Fruit fly (Drosophila melanogaster) whole organism, embryonic: ENCODE measurements around the gene CG17650.

Experiments
- ATbp ChIP-seq: fragments of 200-800 bp; sonication (Bioruptor generic); optimal IDR thresholded peaks from 2 replicates; lab custom pipeline; 2017; ENCODE audit warnings: missing biosample characterization, mild to moderate bottlenecking, missing genetic modification characterization, missing genetic modification reagents
- B-H1 ChIP-seq: fragments of 200-800 bp; sonication (Bioruptor generic); IDR thresholded peaks from 3 replicates; pipeline ENCODE4 v1.3.6; 2022; ENCODE audit warnings: missing biosample characterization, missing genetic modification characterization
- BtbVII ChIP-seq: fragments of 200-800 bp; sonication (Bioruptor generic); optimal IDR thresholded peaks from 3 replicates; lab custom pipeline; 2017; ENCODE audit warnings: missing biosample characterization, mild to moderate bottlenecking, missing genetic modification characterization
- CG10147 ChIP-seq: fragments of 200-800 bp; sonication (Bioruptor generic); optimal IDR thresholded peaks from 2 replicates; lab custom pipeline; 2019; ENCODE audit warnings: missing biosample characterization, mild to moderate bottlenecking, missing genetic modification characterization, moderate library complexity
- CG1024 ChIP-seq: fragments of 200-800 bp; sonication (Bioruptor generic); IDR thresholded peaks from 2 replicates; pipeline ENCODE4 v1.3.6; 2022; ENCODE audit warnings: missing biosample characterization, missing genetic modification characterization
- CG10959 ChIP-seq: fragments of 200-800 bp; sonication (Bioruptor generic); IDR thresholded peaks from 2 replicates; pipeline ENCODE4 v1.3.6; 2022; ENCODE audit warnings: missing biosample characterization, missing genetic modification characterization
- CG12659 ChIP-seq: fragments of 200-800 bp; sonication (Bioruptor generic); optimal IDR thresholded peaks from 3 replicates; lab custom pipeline; 2017; ENCODE audit warnings: mild to moderate bottlenecking, missing biosample characterization, missing genetic modification reagents, missing genetic modification characterization
- CG14667 ChIP-seq: fragments of 200-800 bp; sonication (Bioruptor generic); IDR thresholded peaks from 2 replicates; pipeline ENCODE4 v1.3.6; 2022; ENCODE audit warnings: missing biosample characterization, missing genetic modification characterization
- CG14710 ChIP-seq: fragments of 200-800 bp; sonication (Bioruptor generic); optimal IDR thresholded peaks from 3 replicates; lab custom pipeline; 2019; ENCODE audit warnings: missing biosample characterization, mild to moderate bottlenecking, missing genetic modification characterization, moderate library complexity
- CG15269 ChIP-seq: fragments of 200-800 bp; sonication (Bioruptor generic); optimal IDR thresholded peaks from 2 replicates; lab custom pipeline; 2018; ENCODE audit warnings: missing biosample characterization, mild to moderate bottlenecking, missing genetic modification characterization, moderate library complexity
- CG15601 ChIP-seq: fragments of 200-800 bp; sonication (Bioruptor generic); optimal IDR thresholded peaks from 3 replicates; lab custom pipeline; 2019; ENCODE audit warnings: missing biosample characterization, mild to moderate bottlenecking, missing genetic modification characterization, moderate library complexity
- CG1602 ChIP-seq: fragments of 200-800 bp; sonication (Bioruptor generic); optimal IDR thresholded peaks from 3 replicates; lab custom pipeline; 2016; ENCODE audit warnings: missing biosample characterization, missing genetic modification characterization
- CG1647 ChIP-seq: fragments of 200-800 bp; sonication (Bioruptor generic); optimal IDR thresholded peaks from 3 replicates; lab custom pipeline; 2016; ENCODE audit warnings: missing biosample characterization, missing genetic modification characterization
- CG2202 ChIP-seq: fragments of 200-800 bp; sonication (Bioruptor generic); optimal IDR thresholded peaks from 2 replicates; lab custom pipeline; 2018; ENCODE audit warnings: missing biosample characterization, mild to moderate bottlenecking, missing genetic modification characterization
- CG2889 ChIP-seq: fragments of 200-800 bp; sonication (Bioruptor generic); IDR thresholded peaks from 3 replicates; pipeline ENCODE4 v1.3.6; 2022; ENCODE audit warnings: missing biosample characterization, missing genetic modification characterization
- CG30431 ChIP-seq: fragments of 200-800 bp; sonication (Bioruptor generic); optimal IDR thresholded peaks from 2 replicates; lab custom pipeline; 2017; ENCODE audit warnings: missing biosample characterization, missing genetic modification characterization
- CG3281 ChIP-seq: fragments of 200-800 bp; sonication (Bioruptor generic); optimal IDR thresholded peaks from 3 replicates; lab custom pipeline; 2017; ENCODE audit warnings: missing biosample characterization, mild to moderate bottlenecking, missing genetic modification characterization
- CG33557 ChIP-seq: fragments of 200-800 bp; sonication (Bioruptor generic); optimal IDR thresholded peaks from 2 replicates; lab custom pipeline; 2019; ENCODE audit warnings: missing biosample characterization, mild to moderate bottlenecking, missing genetic modification characterization, moderate library complexity
- CG4707 ChIP-seq: fragments of 200-800 bp; sonication (Bioruptor generic); optimal IDR thresholded peaks from 2 replicates; lab custom pipeline; 2018; ENCODE audit warnings: missing biosample characterization, mild to moderate bottlenecking, missing genetic modification characterization, moderate library complexity
- CG6683 ChIP-seq: fragments of 200-800 bp; sonication (Bioruptor generic); optimal IDR thresholded peaks from 2 replicates; lab custom pipeline; 2017; ENCODE audit warnings: missing biosample characterization, mild to moderate bottlenecking, missing genetic modification characterization, missing genetic modification reagents
- CG6689 ChIP-seq: fragments of 200-800 bp; sonication (Bioruptor generic); IDR thresholded peaks from 2 replicates; pipeline ENCODE4 v1.3.6; 2022; ENCODE audit warnings: missing biosample characterization, missing genetic modification characterization
- CG8089 ChIP-seq: fragments of 200-800 bp; sonication (Bioruptor generic); optimal IDR thresholded peaks from 3 replicates; lab custom pipeline; 2016; ENCODE audit warnings: missing biosample characterization, missing genetic modification characterization
- CTCF ChIP-seq: fragments of 200-800 bp; sonication (Bioruptor generic); optimal IDR thresholded peaks from 2 replicates; lab custom pipeline; 2017; ENCODE audit warnings: missing biosample characterization, mild to moderate bottlenecking, missing genetic modification characterization, moderate library complexity
- Doc2 ChIP-seq: fragments of 200-800 bp; sonication (Bioruptor generic); IDR thresholded peaks from 2 replicates; pipeline ENCODE4 v1.3.6; 2022; ENCODE audit warnings: missing biosample characterization, missing genetic modification characterization
- ERR ChIP-seq: fragments of 200-800 bp; sonication (Bioruptor generic); optimal IDR thresholded peaks from 2 replicates; lab custom pipeline; 2016; ENCODE audit warnings: missing biosample characterization, missing genetic modification characterization
- Gsc ChIP-seq: fragments of 200-800 bp; sonication (Bioruptor generic); IDR thresholded peaks from 2 replicates; pipeline ENCODE4 v1.3.6; 2022; ENCODE audit warnings: missing biosample characterization, missing genetic modification characterization
- Lhr ChIP-seq: fragments of 200-800 bp; sonication (Bioruptor generic); optimal IDR thresholded peaks from 3 replicates; lab custom pipeline; 2017; ENCODE audit warnings: mild to moderate bottlenecking, missing biosample characterization, missing genetic modification reagents, missing genetic modification characterization
- Sox100B ChIP-seq: fragments of 200-800 bp; sonication (Bioruptor generic); optimal IDR thresholded peaks from 3 replicates; lab custom pipeline; 2018; ENCODE audit warnings: missing biosample characterization, mild to moderate bottlenecking, missing genetic modification characterization
- Trl ChIP-seq, 3 experiments: fragments of >200 bp in 2 of 3; fragments of 200-800 bp in 1 of 3; sonication (Bioruptor generic) in 1 of 3; optimal IDR thresholded peaks; 2 replicates in 1 of 3; 3 replicates in 2 of 3; lab custom pipeline; 2016 to 2017; ENCODE audit warnings: missing biosample characterization in 1 of 3, missing genetic modification characterization in 1 of 3
- ash1 ChIP-seq: fragments of 200-800 bp; sonication (Bioruptor generic); optimal IDR thresholded peaks from 2 replicates; lab custom pipeline; 2018; ENCODE audit warnings: missing biosample characterization, mild to moderate bottlenecking, missing genetic modification characterization
- bab2 ChIP-seq: fragments of 200-800 bp; sonication (Bioruptor generic); optimal IDR thresholded peaks from 2 replicates; lab custom pipeline; 2016; ENCODE audit warnings: missing biosample characterization, missing genetic modification characterization
- bcd ChIP-seq: fragments of 200-800 bp; sonication (Bioruptor generic); optimal IDR thresholded peaks from 2 replicates; lab custom pipeline; 2017; ENCODE audit warnings: missing biosample characterization, mild to moderate bottlenecking, missing genetic modification characterization
- caup ChIP-seq: fragments of 200-800 bp; sonication (Bioruptor generic); optimal IDR thresholded peaks from 3 replicates; lab custom pipeline; 2017; ENCODE audit warnings: missing biosample characterization, mild to moderate bottlenecking, missing genetic modification characterization, moderate library complexity; ENCODE audit not compliant: severe bottlenecking
- dmrt99B ChIP-seq: fragments of 200-800 bp; sonication (Bioruptor generic); optimal IDR thresholded peaks from 2 replicates; lab custom pipeline; 2018; ENCODE audit warnings: missing biosample characterization, mild to moderate bottlenecking, missing genetic modification characterization, moderate library complexity
- emc ChIP-seq: fragments of 200-800 bp; sonication (Bioruptor generic); optimal IDR thresholded peaks from 2 replicates; lab custom pipeline; 2016; ENCODE audit warnings: missing biosample characterization, missing genetic modification characterization
- esg ChIP-seq: fragments of 200-800 bp; sonication (Bioruptor generic); conservative IDR thresholded peaks from 2 replicates; pipeline ENCODE4 v1.3.6; 2022; ENCODE audit warnings: missing biosample characterization, missing genetic modification characterization
- gcm2 ChIP-seq: fragments of 200-800 bp; sonication (Bioruptor generic); optimal IDR thresholded peaks from 2 replicates; lab custom pipeline; 2016; ENCODE audit warnings: missing biosample characterization, missing genetic modification characterization
- kni ChIP-seq: fragments of 200-800 bp; sonication (Bioruptor generic); optimal IDR thresholded peaks from 3 replicates; lab custom pipeline; 2017; ENCODE audit warnings: mild to moderate bottlenecking, missing biosample characterization, missing genetic modification reagents, missing genetic modification characterization
- lmd ChIP-seq: fragments of 200-800 bp; sonication (Bioruptor generic); IDR thresholded peaks from 2 replicates; pipeline ENCODE4 v1.3.6; 2022; ENCODE audit warnings: missing biosample characterization, missing genetic modification characterization
- nerfin-1 ChIP-seq: fragments of 200-800 bp; sonication (Bioruptor generic); optimal IDR thresholded peaks from 3 replicates; lab custom pipeline; 2019; ENCODE audit warnings: missing biosample characterization, mild to moderate bottlenecking, missing genetic modification characterization, moderate library complexity
- prd ChIP-seq, 3 experiments: fragments of >200 bp in 2 of 3; fragments of 200-800 bp in 1 of 3; sonication (Bioruptor generic) in 1 of 3; optimal IDR thresholded peaks in 2 of 3; IDR thresholded peaks in 1 of 3; 2 replicates in 2 of 3; 3 replicates in 1 of 3; pipeline versions ENCODE4 v1.3.6 to Lab custom; 2017 to 2022; ENCODE audit warnings: missing biosample characterization in 1 of 3, missing genetic modification characterization in 1 of 3
- rib ChIP-seq: fragments of 200-800 bp; sonication (Bioruptor generic); IDR thresholded peaks from 2 replicates; pipeline ENCODE4 v1.3.6; 2022; ENCODE audit warnings: missing biosample characterization, missing genetic modification characterization
- sc ChIP-seq, 3 experiments: fragments of >200 bp in 2 of 3; fragments of 200-800 bp in 1 of 3; sonication (Bioruptor generic) in 1 of 3; optimal IDR thresholded peaks; 2 replicates in 2 of 3; 3 replicates in 1 of 3; lab custom pipeline; 2017; ENCODE audit warnings: mild to moderate bottlenecking in 1 of 3, missing biosample characterization in 1 of 3, missing genetic modification characterization in 1 of 3, missing genetic modification reagents in 1 of 3
- sd ChIP-seq: fragments of 200-800 bp; sonication (Bioruptor generic); optimal IDR thresholded peaks from 3 replicates; lab custom pipeline; 2018; ENCODE audit warnings: missing biosample characterization, mild to moderate bottlenecking, missing genetic modification characterization, moderate library complexity
- slou ChIP-seq: fragments of 200-800 bp; sonication (Bioruptor generic); optimal IDR thresholded peaks from 3 replicates; lab custom pipeline; 2016; ENCODE audit warnings: missing biosample characterization, missing genetic modification characterization
- sug ChIP-seq: fragments of 200-800 bp; optimal IDR thresholded peaks from 2 replicates; lab custom pipeline; 2019; ENCODE audit warnings: missing biosample characterization, mild to moderate bottlenecking, missing genetic modification characterization, moderate library complexity
- tx ChIP-seq: fragments of 200-800 bp; sonication (Bioruptor generic); optimal IDR thresholded peaks from 2 replicates; lab custom pipeline; 2016; ENCODE audit warnings: missing biosample characterization, missing genetic modification characterization

The CG17650 gene

DNA sequence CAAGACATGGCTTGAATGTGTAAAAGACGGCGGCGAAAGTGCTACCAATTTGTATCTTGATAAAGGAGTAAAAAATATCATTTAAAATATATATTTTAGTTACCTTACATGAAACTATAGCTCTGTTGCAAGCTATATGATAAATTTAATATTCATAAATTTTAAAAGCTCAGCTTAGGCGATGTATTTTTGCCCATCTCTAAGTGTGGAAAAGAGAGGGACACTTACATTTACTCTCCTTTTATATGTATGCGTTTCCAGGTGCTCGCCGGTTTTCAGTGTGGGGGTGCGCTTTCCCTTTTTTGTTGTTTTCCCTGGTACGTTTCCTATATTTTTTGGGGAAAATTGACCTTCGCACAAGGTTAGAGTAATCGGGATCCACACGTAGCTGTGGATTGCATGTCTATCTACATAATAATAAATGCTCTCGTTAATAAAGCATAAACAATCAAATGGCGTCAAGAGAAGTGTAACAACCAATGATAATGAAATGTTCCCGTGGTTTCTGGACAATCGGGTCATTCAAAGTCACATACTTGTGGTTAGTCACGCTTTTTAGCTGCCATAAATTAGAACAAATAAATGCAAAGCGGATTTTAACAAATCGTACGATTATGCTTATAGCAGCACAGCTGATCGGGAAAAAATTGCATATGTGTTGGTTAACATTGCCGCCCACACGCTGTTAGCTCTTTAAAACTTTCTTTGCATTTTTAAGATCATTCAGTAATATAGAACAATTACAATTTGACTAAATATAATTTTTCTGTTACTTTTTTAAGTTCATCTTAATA is 30.9 kb downstream of the CG17650 start (continued):
- peak; percentile 97 for TF ChIP-seq dmrt99B (tag; lab: Kevin White, UChicago)
- peak; percentile 99 for TF ChIP-seq CG12659 (GFP tag; lab: Kevin White, UChicago)
- TF ChIP-seq slou (GFP tag; lab: Kevin White, UChicago): peak; percentile 94
- TF ChIP-seq prd (optimal IDR thresholded peaks at IDR 0.05; lab: Kevin White, UChicago): no peak
- peak; percentile 97 for TF ChIP-seq prd (GFP tag; IDR thresholded peaks at IDR 0.05; lab: Robert Waterston, UW)
- peak; percentile 84 for TF ChIP-seq Doc2 (GFP tag; lab: Robert Waterston, UW)
- TF ChIP-seq sc (optimal IDR thresholded peaks at IDR 0.05; lab: Kevin White, UChicago): no peak
- peak; percentile 96 for TF ChIP-seq sc (GFP tag; optimal IDR thresholded peaks at IDR 0.05; lab: Kevin White, UChicago)
- peak; percentile 98 for TF ChIP-seq ERR (GFP tag; lab: Kevin White, UChicago)
- TF ChIP-seq CG4707 (GFP tag; lab: Kevin White, UChicago): peak; percentile 89
- peak; percentile 90 for TF ChIP-seq CG10959 (GFP tag; lab: Robert Waterston, UW)
- TF ChIP-seq Gsc: peak; percentile 80
- peak; percentile 93 for TF ChIP-seq CG1602 (GFP tag; lab: Kevin White, UChicago)
- peak; percentile 90 for TF ChIP-seq CG2889 (GFP tag; lab: Robert Waterston, UW)
- peak; percentile 93 for TF ChIP-seq CG14710 (tag; lab: Kevin White, UChicago)
- peak; percentile 57 to 79 for TF ChIP-seq Trl (optimal IDR thresholded peaks at IDR 0.05; lab: Kevin White, UChicago)
- peak; percentile 80 for TF ChIP-seq Trl (GFP tag; optimal IDR thresholded peaks at IDR 0.05; lab: Kevin White, UChicago)
- TF ChIP-seq CG10147 (GFP tag; lab: Kevin White, UChicago): peak; percentile 99
- peak; percentile 90 for TF ChIP-seq B-H1
- TF ChIP-seq Sox100B: peak; percentile 99
- TF ChIP-seq CG6683 (GFP tag; lab: Kevin White, UChicago): peak; percentile 93
- TF ChIP-seq CG30431: peak; percentile 94
- peak; percentile 97 for TF ChIP-seq CG6689 (GFP tag; lab: Robert Waterston, UW)
- peak; percentile 36 for TF ChIP-seq ash1 (GFP tag; lab: Kevin White, UChicago)
- peak; percentile 95 for TF ChIP-seq CG2202 (tag; lab: Kevin White, UChicago)
- TF ChIP-seq CG33557 (GFP tag; lab: Kevin White, UChicago): peak; percentile 98
- TF ChIP-seq gcm2 (GFP tag; lab: Kevin White, UChicago): peak; percentile 71
- TF ChIP-seq sug (tag; lab: Kevin White, UChicago): peak; percentile 99
- TF ChIP-seq CTCF (GFP tag; lab: Kevin White, UChicago): peak; percentile 47
- peak; percentile 89 for TF ChIP-seq bab2
- TF ChIP-seq CG8089: peak; percentile 62
- TF ChIP-seq lmd (GFP tag; lab: Robert Waterston, UW): peak; percentile 98
- TF ChIP-seq CG1647: peak; percentile 81
- peak; percentile 96 for TF ChIP-seq bcd
- peak; percentile 94 for TF ChIP-seq nerfin-1 (tag; lab: Kevin White, UChicago)
- TF ChIP-seq ATbp (GFP tag; lab: Kevin White, UChicago): peak; percentile 98
- TF ChIP-seq CG14667 (GFP tag; lab: Robert Waterston, UW): peak; percentile 88
- peak; percentile 97 for TF ChIP-seq rib (GFP tag; lab: Robert Waterston, UW)
- TF ChIP-seq kni (GFP tag; lab: Kevin White, UChicago): peak; percentile 98
- peak; percentile 96 for TF ChIP-seq esg (GFP tag; lab: Robert Waterston, UW)
- TF ChIP-seq BtbVII (GFP tag; lab: Kevin White, UChicago): peak; percentile 97
- peak; percentile 99 for TF ChIP-seq caup (GFP tag; lab: Kevin White, UChicago)
- peak; percentile 98 for TF ChIP-seq CG15601 (tag; lab: Kevin White, UChicago)
- peak; percentile 72 for TF ChIP-seq CG1024
- TF ChIP-seq CG3281: no peak
- peak; percentile 99 for TF ChIP-seq CG15269 (tag; lab: Kevin White, UChicago)
- TF ChIP-seq Lhr (GFP tag; lab: Kevin White, UChicago): peak; percentile 96
- TF ChIP-seq emc (GFP tag; lab: Kevin White, UChicago): peak; percentile 68
- TF ChIP-seq sd (tag; lab: Kevin White, UChicago): peak; percentile 96
- TF ChIP-seq tx (GFP tag; lab: Kevin White, UChicago): peak; percentile 76
